Worm (Caenorhabditis elegans) whole organism, early embryonic: Measurements from ENCODE around the gene smg-9.

Experiments
- B0310.2 ChIP-seq: sonication (generic microtip); optimal IDR thresholded peaks from 2 replicates; lab custom pipeline; 2016; ENCODE audit warnings: mild to moderate bottlenecking, missing genetic modification characterization, missing compliant biosample characterization
- F13C5.2 ChIP-seq: sonication (generic microtip); optimal IDR thresholded peaks from 2 replicates; lab custom pipeline; 2017; ENCODE audit warnings: mild to moderate bottlenecking, missing genetic modification characterization, inconsistent platforms, missing compliant biosample characterization
- aly-1 ChIP-seq: sonication (generic microtip); optimal IDR thresholded peaks from 2 replicates; lab custom pipeline; 2016; ENCODE audit warnings: missing genetic modification characterization, missing compliant biosample characterization
- ama-1 ChIP-seq: fragments of 150-350 bp; optimal IDR thresholded peaks from 2 replicates; lab custom pipeline; 2014
- ceh-36 ChIP-seq: sonication (generic microtip); optimal IDR thresholded peaks from 2 replicates; lab custom pipeline; 2016; ENCODE audit warnings: missing genetic modification characterization, inconsistent platforms, missing compliant biosample characterization
- flt-1 ChIP-seq: fragments of 200-800 bp; sonication (Bioruptor generic); IDR thresholded peaks from 2 replicates; pipeline ENCODE4 v1.3.6; 2022; ENCODE audit warnings: missing genetic modification characterization, missing compliant biosample characterization
- hmg-4 ChIP-seq: fragments of 200-800 bp; sonication (Bioruptor generic); optimal IDR thresholded peaks from 2 replicates; lab custom pipeline; 2018; ENCODE audit warnings: mild to moderate bottlenecking, missing genetic modification characterization, missing compliant biosample characterization
- hnd-1 ChIP-seq: sonication (generic microtip); optimal IDR thresholded peaks from 2 replicates; lab custom pipeline; 2016; ENCODE audit warnings: missing genetic modification characterization, missing compliant biosample characterization
- pes-1 ChIP-seq: fragments of 200-800 bp; sonication (Bioruptor generic); IDR thresholded peaks from 2 replicates; pipeline ENCODE4 v1.3.6; 2022; ENCODE audit warnings: missing genetic modification reagents, missing genetic modification characterization, missing compliant biosample characterization
- scrt-1 ChIP-seq: fragments of 200-800 bp; sonication (Bioruptor generic); IDR thresholded peaks from 2 replicates; pipeline ENCODE4 v1.3.6; 2022; ENCODE audit warnings: missing genetic modification characterization, missing compliant biosample characterization
- tbx-37 ChIP-seq: fragments of 200-800 bp; sonication (Bioruptor generic); conservative IDR thresholded peaks from 2 replicates; pipeline ENCODE4 v1.3.6; 2022; ENCODE audit warnings: missing genetic modification reagents, missing genetic modification characterization, missing compliant biosample characterization

DNA sequence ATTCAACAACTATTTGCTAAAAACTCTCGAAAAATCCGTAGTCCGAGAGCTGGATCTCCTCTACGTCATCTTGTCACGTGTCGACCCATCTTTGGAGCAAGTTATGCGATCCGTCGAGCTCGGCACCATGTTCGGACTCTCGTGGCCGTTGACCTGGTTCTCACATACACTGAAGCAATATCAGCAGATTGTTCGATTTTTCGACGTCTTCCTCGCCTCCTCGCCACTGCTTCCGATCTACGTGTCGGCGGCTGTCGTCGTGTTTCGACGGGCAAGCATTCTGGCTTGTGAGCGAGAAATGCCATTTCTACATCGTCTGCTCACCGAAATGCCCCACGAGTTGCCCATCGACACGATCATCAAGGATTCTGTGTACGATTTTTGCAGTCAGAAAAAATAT lies 46.7 kb upstream of the smg-9 start:
- no peak for TF ChIP-seq F13C5.2 (tag; lab: Kevin White, UChicago)
- TF ChIP-seq ama-1 (lab: Kevin White, UChicago): no peak
- no peak for TF ChIP-seq hmg-4 (GFP tag; lab: Kevin White, UChicago)
- no peak for TF ChIP-seq flt-1 (GFP tag; lab: Robert Waterston, UW)
- no peak for TF ChIP-seq B0310.2 (tag; lab: Kevin White, UChicago)
- no peak for TF ChIP-seq scrt-1 (GFP tag; lab: Robert Waterston, UW)
- TF ChIP-seq pes-1 (GFP tag; lab: Robert Waterston, UW): no peak
- TF ChIP-seq ceh-36 (tag; lab: Kevin White, UChicago): no peak
- no peak for TF ChIP-seq hnd-1 (tag; lab: Kevin White, UChicago)
- TF ChIP-seq tbx-37 (GFP tag; lab: Robert Waterston, UW): no peak
- TF ChIP-seq aly-1: no peak
